Worm (Caenorhabditis elegans) whole organism, mixed stage, embryonic: ENCODE results near the gene Y57E12AR.1.

Experiments
- blmp-1 ChIP-seq: fragments of 150-350 bp; optimal IDR thresholded peaks from 2 replicates; lab custom pipeline; 2014; ENCODE audit warnings: missing biosample characterization, missing genetic modification characterization
- ceh-39 ChIP-seq: fragments of 150-350 bp; optimal IDR thresholded peaks from 2 replicates; lab custom pipeline; 2014; ENCODE audit warnings: missing biosample characterization, missing genetic modification characterization
- ces-1 ChIP-seq: fragments of 150-350 bp; optimal IDR thresholded peaks from 2 replicates; lab custom pipeline; 2014; ENCODE audit warnings: missing biosample characterization, missing genetic modification reagents, missing genetic modification characterization
- drap-1 ChIP-seq: fragments of 200-800 bp; sonication (Bioruptor generic); optimal IDR thresholded peaks from 3 replicates; lab custom pipeline; 2018; ENCODE audit warnings: mild to moderate bottlenecking, missing genetic modification characterization, missing compliant biosample characterization
- elt-3 ChIP-seq: fragments of 150-350 bp; optimal IDR thresholded peaks from 2 replicates; lab custom pipeline; 2014; ENCODE audit warnings: missing biosample characterization, missing genetic modification characterization
- ham-2 ChIP-seq: fragments of 200-800 bp; sonication (Bioruptor generic); optimal IDR thresholded peaks from 2 replicates; lab custom pipeline; 2018; ENCODE audit warnings: mild to moderate bottlenecking, missing genetic modification characterization, missing compliant biosample characterization
- lin-32 ChIP-seq: fragments of 200-800 bp; sonication (Bioruptor generic); optimal IDR thresholded peaks from 2 replicates; lab custom pipeline; 2018; ENCODE audit warnings: mild to moderate bottlenecking, missing genetic modification characterization, missing compliant biosample characterization
- mep-1 ChIP-seq: fragments of 150-350 bp; optimal IDR thresholded peaks from 2 replicates; lab custom pipeline; 2017; ENCODE audit warnings: missing biosample characterization, missing genetic modification reagents, missing genetic modification characterization, inconsistent platforms
- nhr-237 ChIP-seq: fragments of 150-350 bp; optimal IDR thresholded peaks from 2 replicates; lab custom pipeline; 2014; ENCODE audit warnings: missing biosample characterization, missing genetic modification characterization
- unc-39 ChIP-seq: fragments of 150-350 bp; optimal IDR thresholded peaks from 2 replicates; lab custom pipeline; 2014; ENCODE audit warnings: missing biosample characterization, missing genetic modification characterization
- unc-62 ChIP-seq: fragments of 150-350 bp; optimal IDR thresholded peaks from 2 replicates; lab custom pipeline; 2014; ENCODE audit warnings: missing biosample characterization, missing genetic modification reagents, missing genetic modification characterization
- zip-8 ChIP-seq: fragments of 150-350 bp; optimal IDR thresholded peaks from 2 replicates; lab custom pipeline; 2014; ENCODE audit warnings: missing biosample characterization, missing genetic modification characterization

- no peak for TF ChIP-seq zip-8
- no peak for TF ChIP-seq lin-32 (GFP tag; lab: Kevin White, UChicago)
- TF ChIP-seq blmp-1 (tag; lab: Kevin White, UChicago): no peak
- TF ChIP-seq ham-2 (GFP tag; lab: Kevin White, UChicago): no peak
- no peak for TF ChIP-seq ceh-39 (tag; lab: Kevin White, UChicago)
- TF ChIP-seq nhr-237 (tag; lab: Kevin White, UChicago): no peak
- TF ChIP-seq ces-1: no peak
- TF ChIP-seq drap-1 (GFP tag; lab: Kevin White, UChicago): no peak
- no peak for TF ChIP-seq mep-1 (tag; lab: Kevin White, UChicago)
- TF ChIP-seq elt-3 (tag; lab: Kevin White, UChicago): no peak
- no peak for TF ChIP-seq unc-39 (tag; lab: Kevin White, UChicago)
- TF ChIP-seq unc-62: no peak
Measured at ce11 chrV:7022981-7023380, 42.1 kb downstream of the Y57E12AR.1 start.
